Worm (Caenorhabditis elegans) whole organism, young adult: ENCODE data around the gene C47E12.3.

ENCODE experiments used
- C06A6.2 ChIP-seq: fragments of 200-800 bp; sonication (Bioruptor generic); conservative IDR thresholded peaks from 2 replicates; pipeline ENCODE4 v1.3.6; 2022; ENCODE audit warnings: missing genetic modification characterization, missing compliant biosample characterization
- F10E7.11 ChIP-seq: sonication (generic microtip); optimal IDR thresholded peaks from 2 replicates; lab custom pipeline; 2017; ENCODE audit warnings: mild to moderate bottlenecking, missing genetic modification characterization, moderate library complexity, missing compliant biosample characterization
- F39B2.1 ChIP-seq: fragments of 200-800 bp; sonication (Bioruptor generic); IDR thresholded peaks from 2 replicates; pipeline ENCODE4 v1.3.6; 2022; ENCODE audit warnings: missing genetic modification reagents, missing genetic modification characterization, missing compliant biosample characterization
- F55B11.4 ChIP-seq: sonication (generic microtip); optimal IDR thresholded peaks from 2 replicates; lab custom pipeline; 2016; ENCODE audit warnings: missing compliant biosample characterization, missing genetic modification characterization, borderline replicate concordance; ENCODE audit not compliant: insufficient read depth
- F57A8.1 ChIP-seq: fragments of 200-800 bp; sonication (Bioruptor generic); optimal IDR thresholded peaks from 2 replicates; lab custom pipeline; 2018; ENCODE audit warnings: mild to moderate bottlenecking, missing genetic modification characterization, moderate library complexity, missing compliant biosample characterization
- F57C9.4 ChIP-seq: sonication (generic microtip); optimal IDR thresholded peaks from 2 replicates; lab custom pipeline; 2017; ENCODE audit warnings: mild to moderate bottlenecking, missing genetic modification characterization, missing compliant biosample characterization
- Y53F4B.3 ChIP-seq: fragments of 200-800 bp; sonication (Bioruptor generic); IDR thresholded peaks from 2 replicates; pipeline ENCODE4 v1.3.6; 2022; ENCODE audit warnings: missing genetic modification reagents, missing genetic modification characterization, missing compliant biosample characterization
- Y79H2A.3 ChIP-seq: fragments of 200-800 bp; sonication (Bioruptor generic); conservative IDR thresholded peaks from 2 replicates; pipeline ENCODE4 v1.3.6; 2022; ENCODE audit warnings: missing genetic modification reagents, missing genetic modification characterization, missing compliant biosample characterization
- ZK185.1 ChIP-seq: sonication (generic microtip); optimal IDR thresholded peaks from 2 replicates; lab custom pipeline; 2016; ENCODE audit warnings: mild to moderate bottlenecking, missing genetic modification characterization, missing compliant biosample characterization; ENCODE audit not compliant: poor library complexity, severe bottlenecking
- ama-1 ChIP-seq, 3 experiments: fragments of 150-350 bp in 1 of 3; sonication (generic microtip) in 2 of 3; optimal IDR thresholded peaks; 2 replicates each; lab custom pipeline; 2014 to 2018; ENCODE audit warnings: missing biosample characterization in 2 of 3, missing genetic modification characterization in 2 of 3, missing genetic modification reagents in 2 of 3
- aptf-3 ChIP-seq: fragments of 200-800 bp; sonication (Bioruptor generic); IDR thresholded peaks from 2 replicates; pipeline ENCODE4 v1.3.6; 2022; ENCODE audit warnings: missing genetic modification characterization, missing compliant biosample characterization
- athp-1 ChIP-seq: sonication (generic microtip); optimal IDR thresholded peaks from 2 replicates; lab custom pipeline; 2017; ENCODE audit warnings: mild to moderate bottlenecking, missing genetic modification characterization, missing compliant biosample characterization
- ccch-3 ChIP-seq: fragments of 200-800 bp; sonication (Bioruptor generic); optimal IDR thresholded peaks from 2 replicates; lab custom pipeline; 2018; ENCODE audit warnings: mild to moderate bottlenecking, missing genetic modification characterization, missing compliant biosample characterization
- cebp-2 ChIP-seq: fragments of 200-800 bp; sonication (Bioruptor generic); IDR thresholded peaks from 2 replicates; pipeline ENCODE4 v1.3.6; 2022; ENCODE audit warnings: missing genetic modification characterization, missing compliant biosample characterization
- ceh-100 ChIP-seq: fragments of 200-800 bp; sonication (Bioruptor generic); IDR thresholded peaks from 2 replicates; pipeline ENCODE4 v1.3.6; 2022; ENCODE audit warnings: missing genetic modification reagents, missing genetic modification characterization, missing compliant biosample characterization
- ceh-27 ChIP-seq: fragments of 200-800 bp; sonication (Bioruptor generic); optimal IDR thresholded peaks from 2 replicates; lab custom pipeline; 2018; ENCODE audit warnings: mild to moderate bottlenecking, missing genetic modification characterization, moderate library complexity, missing compliant biosample characterization
- ceh-40 ChIP-seq: fragments of 200-800 bp; sonication (Bioruptor generic); IDR thresholded peaks from 2 replicates; pipeline ENCODE4 v1.3.6; 2022; ENCODE audit warnings: missing genetic modification characterization, missing compliant biosample characterization
- ceh-79 ChIP-seq: sonication (generic microtip); optimal IDR thresholded peaks from 2 replicates; lab custom pipeline; 2017; ENCODE audit warnings: mild to moderate bottlenecking, missing genetic modification characterization, missing compliant biosample characterization
- dpl-1 ChIP-seq: fragments of 150-350 bp; optimal IDR thresholded peaks from 2 replicates; lab custom pipeline; 2014; ENCODE audit warnings: missing biosample characterization, missing genetic modification reagents, missing genetic modification characterization
- ets-4 ChIP-seq: fragments of 200-800 bp; sonication (Bioruptor generic); optimal IDR thresholded peaks from 2 replicates; lab custom pipeline; 2018; ENCODE audit warnings: mild to moderate bottlenecking, missing genetic modification characterization, missing compliant biosample characterization
- hrde-1 ChIP-seq: sonication (generic microtip); optimal IDR thresholded peaks from 2 replicates; lab custom pipeline; 2016; ENCODE audit warnings: missing genetic modification characterization, mild to moderate bottlenecking, missing compliant biosample characterization, moderate library complexity, missing genotype, missing genetic modification reagents, borderline replicate concordance
- hsf-1 ChIP-seq: fragments of 200-800 bp; sonication (Bioruptor generic); IDR thresholded peaks from 2 replicates; pipeline ENCODE4 v1.3.6; 2022; ENCODE audit warnings: missing genetic modification reagents, missing genetic modification characterization, missing compliant biosample characterization
- lin-35 ChIP-seq, 3 experiments: fragments of 150-350 bp in 2 of 3; sonication (generic microtip) in 1 of 3; optimal IDR thresholded peaks; 2 replicates each; lab custom pipeline; 2014 to 2018; ENCODE audit warnings: missing biosample characterization in 3 of 3, missing genetic modification characterization in 3 of 3, missing genetic modification reagents in 3 of 3
- lin-40 ChIP-seq: sonication (generic microtip); optimal IDR thresholded peaks from 2 replicates; lab custom pipeline; 2016; ENCODE audit warnings: missing genetic modification characterization, mild to moderate bottlenecking, missing compliant biosample characterization, missing genotype, missing genetic modification reagents
- lsl-1 ChIP-seq: fragments of 200-800 bp; sonication (Bioruptor generic); optimal IDR thresholded peaks from 2 replicates; lab custom pipeline; 2018; ENCODE audit warnings: mild to moderate bottlenecking, missing genetic modification characterization, moderate library complexity, missing compliant biosample characterization
- mel-28 ChIP-seq: sonication (generic microtip); optimal IDR thresholded peaks from 2 replicates; lab custom pipeline; 2016; ENCODE audit warnings: borderline replicate concordance, mild to moderate bottlenecking, missing genetic modification characterization, missing compliant biosample characterization
- mes-4 ChIP-seq: sonication (generic microtip); optimal IDR thresholded peaks from 2 replicates; lab custom pipeline; 2016; ENCODE audit warnings: missing genotype, missing genetic modification characterization, missing compliant biosample characterization
- nfyb-1 ChIP-seq: fragments of 200-800 bp; sonication (Bioruptor generic); IDR thresholded peaks from 2 replicates; pipeline ENCODE4 v1.3.6; 2022; ENCODE audit warnings: missing genetic modification reagents, missing genetic modification characterization, missing compliant biosample characterization
- nhr-179 ChIP-seq: sonication (generic microtip); optimal IDR thresholded peaks from 2 replicates; lab custom pipeline; 2016; ENCODE audit warnings: mild to moderate bottlenecking, missing genetic modification characterization, missing compliant biosample characterization
- nhr-27 ChIP-seq: fragments of 200-800 bp; sonication (Bioruptor generic); optimal IDR thresholded peaks from 2 replicates; lab custom pipeline; 2018; ENCODE audit warnings: mild to moderate bottlenecking, missing genetic modification characterization, moderate library complexity, missing compliant biosample characterization
- rec-8 ChIP-seq, 2 experiments: sonication (generic microtip); optimal IDR thresholded peaks; 2 replicates each; lab custom pipeline; 2016; ENCODE audit warnings: mild to moderate bottlenecking in 2 of 2, missing genetic modification characterization in 2 of 2, missing genetic modification reagents in 2 of 2, missing genotype in 2 of 2, missing biosample characterization in 1 of 2, missing compliant biosample characterization in 1 of 2, moderate library complexity in 1 of 2
- rpc-1 ChIP-seq, 2 experiments: fragments of 150-350 bp in 1 of 2; sonication (generic microtip) in 1 of 2; optimal IDR thresholded peaks; 2 replicates each; lab custom pipeline; 2014 to 2018; ENCODE audit warnings: missing biosample characterization in 1 of 2, missing genetic modification characterization in 1 of 2, missing genetic modification reagents in 1 of 2, missing genotype in 1 of 2
- sdz-38 ChIP-seq: sonication (generic microtip); optimal IDR thresholded peaks from 2 replicates; lab custom pipeline; 2016; ENCODE audit warnings: missing genotype, missing genetic modification characterization, missing compliant biosample characterization
- sea-2 ChIP-seq: fragments of 200-800 bp; sonication (Bioruptor generic); IDR thresholded peaks from 2 replicates; pipeline ENCODE4 v1.3.6; 2022; ENCODE audit warnings: missing genetic modification characterization, missing compliant biosample characterization
- unc-130 ChIP-seq: sonication (generic microtip); optimal IDR thresholded peaks from 2 replicates; lab custom pipeline; 2016; ENCODE audit warnings: missing genetic modification reagents, missing genetic modification characterization, missing compliant biosample characterization
- zfh-2 ChIP-seq: fragments of 200-800 bp; sonication (Bioruptor generic); conservative IDR thresholded peaks from 2 replicates; pipeline ENCODE4 v1.3.6; 2022; ENCODE audit warnings: missing genetic modification reagents, missing genetic modification characterization, missing compliant biosample characterization
- ztf-26 ChIP-seq: sonication (generic microtip); optimal IDR thresholded peaks from 2 replicates; lab custom pipeline; 2017; ENCODE audit warnings: missing genetic modification characterization, missing compliant biosample characterization

Gene C47E12.3

DNA sequence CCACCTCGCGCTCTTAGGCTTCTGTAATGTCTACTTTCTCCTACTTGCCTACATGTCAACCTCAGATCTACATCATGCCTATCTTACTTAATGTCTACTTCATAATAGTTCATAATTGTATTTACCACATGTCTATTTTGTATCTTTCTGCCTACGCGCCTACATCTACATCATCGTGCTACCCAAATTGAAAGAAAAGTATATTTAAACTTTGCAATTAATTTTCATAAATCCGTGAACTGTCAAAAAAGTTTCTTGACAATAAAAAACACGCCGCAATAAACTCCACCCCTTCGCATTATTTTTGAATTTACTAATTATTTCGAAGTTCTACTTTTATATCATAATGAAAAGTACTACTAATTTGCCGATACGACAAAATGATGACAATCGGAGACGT lies 21.3 kb upstream of the C47E12.3 start, which contains the start of gene F44D12.8:
TSS of gene F44D12.8 (plus strand) at position 301 of the 400 bp plus-strand sequence.
- no peak for TF ChIP-seq ccch-3
- TF ChIP-seq C06A6.2 (GFP tag; lab: Robert Waterston, UW): no peak
- no peak for TF ChIP-seq hsf-1
- no peak for TF ChIP-seq unc-130 (GFP tag; lab: Kevin White, UChicago)
- TF ChIP-seq ZK185.1 (tag; lab: Kevin White, UChicago): no peak
- TF ChIP-seq F10E7.11 (tag; lab: Kevin White, UChicago): no peak

DNA sequence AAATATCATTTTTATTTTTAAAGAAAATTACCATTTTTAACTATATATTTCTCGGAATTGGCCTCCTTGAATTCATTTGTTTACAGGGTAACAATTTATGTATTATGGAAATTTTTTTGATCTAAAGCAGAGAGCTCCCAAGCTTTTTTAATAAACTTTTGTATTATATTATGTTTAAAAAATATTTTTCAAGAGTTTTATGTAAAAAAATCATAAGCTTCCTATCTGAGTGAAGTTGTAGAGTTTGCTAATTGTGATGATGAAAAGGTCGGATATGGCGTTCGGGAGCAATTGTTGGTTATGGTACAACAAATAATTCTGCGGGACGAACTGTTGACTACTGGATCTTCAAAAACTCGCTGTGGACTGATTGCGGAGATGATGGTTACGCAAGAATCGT lies 19.6 kb upstream of the C47E12.3 start, which contains the start of gene F44D12.19:
TSS of gene F44D12.19 (plus strand) at position 301 of the 400 bp plus-strand sequence.
- TF ChIP-seq ceh-100 (GFP tag; lab: Robert Waterston, UW): no peak
- TF ChIP-seq Y53F4B.3: no peak

DNA sequence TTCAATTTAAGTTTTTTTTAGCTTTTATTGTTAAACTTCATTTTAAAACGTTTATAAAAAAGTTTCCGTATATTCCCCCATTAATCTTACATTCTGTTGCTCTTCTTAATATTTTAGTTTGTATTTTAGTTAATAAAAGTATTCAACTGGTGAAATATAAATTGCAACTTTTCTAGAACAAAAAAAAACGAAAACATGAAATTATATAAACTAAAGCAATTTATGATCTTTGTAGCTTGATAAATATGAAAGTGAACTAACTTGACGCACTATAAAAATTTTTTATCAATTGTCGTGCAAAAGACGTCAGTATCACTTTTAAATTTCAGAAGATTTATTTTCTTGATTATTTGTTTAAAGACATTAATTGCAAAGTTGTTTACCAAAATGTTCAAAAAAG lies 16.0 kb upstream of the C47E12.3 start, which contains the start of gene F44D12.2:
TSS of gene F44D12.2 (minus strand) at position 101 of the 400 bp plus-strand sequence.
- TF ChIP-seq nfyb-1 (no peak), ztf-26 (tag; lab: Kevin White, UChicago) (no peak), ceh-27 (no peak), Y79H2A.3 (GFP tag; lab: Robert Waterston, UW) (no peak), unc-130 (GFP tag; lab: Kevin White, UChicago) (no peak), ets-4 (GFP tag; lab: Kevin White, UChicago) (no peak), hrde-1 (tag; lab: Kevin White, UChicago) (no peak), F57C9.4 (tag; lab: Kevin White, UChicago) (no peak), ceh-40 (GFP tag; lab: Robert Waterston, UW) (no peak), zfh-2 (GFP tag; lab: Robert Waterston, UW) (no peak), sea-2 (GFP tag; lab: Robert Waterston, UW) (no peak), C06A6.2 (GFP tag; lab: Robert Waterston, UW) (no peak), F39B2.1 (no peak), ccch-3 (no peak), lin-40 (tag; lab: Kevin White, UChicago) (no peak), nhr-27 (no peak), cebp-2 (GFP tag; lab: Robert Waterston, UW) (no peak), F57A8.1 (GFP tag; lab: Kevin White, UChicago) (no peak)

DNA sequence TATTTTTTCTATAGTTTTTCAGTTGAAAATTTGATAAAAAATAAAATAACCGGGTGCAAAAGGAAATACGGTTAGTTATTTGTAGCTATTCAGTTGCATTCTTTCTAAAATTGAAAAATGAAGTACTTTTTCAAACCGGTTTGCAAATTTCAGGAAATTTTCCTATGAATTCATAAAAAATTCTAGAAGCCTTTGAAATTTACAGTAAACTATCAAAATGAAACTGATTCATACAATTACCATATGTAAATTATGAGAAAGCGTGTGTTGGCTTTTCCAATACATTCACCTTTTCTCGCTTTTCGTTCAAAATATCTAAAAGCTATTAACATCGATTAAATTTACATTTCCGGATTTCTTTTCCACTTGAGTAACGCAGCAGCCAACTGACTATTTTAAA lies 15.3 kb upstream of the C47E12.3 start, which contains the start of gene ent-7:
TSS of gene ent-7 (plus strand) at position 301 of the 400 bp plus-strand sequence.
- TF ChIP-seq athp-1: no peak
- no peak for TF ChIP-seq ceh-79 (tag; lab: Kevin White, UChicago)
- no peak for TF ChIP-seq ceh-40 (GFP tag; lab: Robert Waterston, UW)
- TF ChIP-seq cebp-2 (GFP tag; lab: Robert Waterston, UW): no peak
- TF ChIP-seq rec-8 (tag; optimal IDR thresholded peaks at IDR 0.05; lab: Kevin White, UChicago): no peak
- TF ChIP-seq mel-28 (tag; lab: Kevin White, UChicago): no peak
- TF ChIP-seq F55B11.4 (tag; lab: Kevin White, UChicago): no peak
- no peak for TF ChIP-seq lsl-1
- TF ChIP-seq C06A6.2 (GFP tag; lab: Robert Waterston, UW): no peak
- no peak for TF ChIP-seq sdz-38 (tag; lab: Kevin White, UChicago)
- no peak for TF ChIP-seq nhr-27
- no peak for TF ChIP-seq mes-4 (tag; lab: Kevin White, UChicago)
- no peak for TF ChIP-seq ama-1 (optimal IDR thresholded peaks at IDR 0.05; lab: Kevin White, UChicago)
- no peak for TF ChIP-seq ama-1 (GFP tag; optimal IDR thresholded peaks at IDR 0.05; lab: Kevin White, UChicago)
- no peak for TF ChIP-seq lin-35 (GFP tag; optimal IDR thresholded peaks at IDR 0.05; lab: Kevin White, UChicago)
- no peak for TF ChIP-seq unc-130 (GFP tag; lab: Kevin White, UChicago)
- TF ChIP-seq dpl-1 (GFP tag; lab: Kevin White, UChicago): no peak
- TF ChIP-seq rpc-1 (optimal IDR thresholded peaks at IDR 0.05; lab: Kevin White, UChicago): no peak
- no peak for TF ChIP-seq rpc-1 (tag; optimal IDR thresholded peaks at IDR 0.05; lab: Kevin White, UChicago)
- no peak for TF ChIP-seq aptf-3 (GFP tag; lab: Robert Waterston, UW)
- no peak for TF ChIP-seq nhr-179 (tag; lab: Kevin White, UChicago)
